Comparison of ENCODE assay signal across 3 worm cellular contexts in the genomic region with DNA sequence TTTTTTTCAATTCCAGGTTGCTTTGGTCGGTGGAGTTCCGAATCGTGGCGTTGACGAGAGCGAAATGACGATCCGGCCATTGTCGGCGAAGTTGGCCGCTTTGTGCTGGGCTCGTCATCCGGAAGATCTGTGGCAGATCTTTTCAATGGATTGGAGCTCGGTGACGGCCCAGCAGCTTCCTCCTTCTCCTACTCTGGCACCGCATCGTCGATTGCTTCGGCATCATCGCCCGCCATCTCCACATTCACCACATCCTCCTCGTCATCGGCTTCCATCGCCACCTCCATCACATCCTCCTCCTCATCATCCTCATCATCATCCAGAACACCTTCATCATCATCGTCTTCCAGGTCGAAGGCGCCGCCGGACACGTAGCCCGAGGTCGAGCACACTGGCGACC.
TF ChIP-seq lines count a peak whose summit lies in the region.

No protein-coding gene starts in this region.

TF ChIP-seq in whole organism, L4 larva, 104 proteins besides CTCF, POLR2A, EP300 and RAD21:
- TF ChIP-seq set-16 (GFP tag; IDR thresholded peaks at IDR 0.05; lab: Robert Waterston, UW) (peak; percentile 88), egl-43 (GFP tag; IDR thresholded peaks at IDR 0.05; lab: Robert Waterston, UW) (no peak)

TF ChIP-seq in whole organism, early embryonic, 17 proteins besides CTCF, POLR2A, EP300 and RAD21:
- no peak for TF ChIP-seq ceh-13 (GFP tag; optimal IDR thresholded peaks at IDR 0.05; lab: Kevin White, UChicago)
- 0 out of 2 replicates have a peak, but pooled peaks have one; percentile 24 for TF ChIP-seq scrt-1 (GFP tag; IDR thresholded peaks at IDR 0.05; lab: Robert Waterston, UW)

TF ChIP-seq in whole organism, young adult, 124 proteins besides CTCF, POLR2A, EP300 and RAD21:
- no peak for TF ChIP-seq athp-1 (tag; optimal IDR thresholded peaks at IDR 0.05; lab: Kevin White, UChicago)
- TF ChIP-seq madf-10 (tag; optimal IDR thresholded peaks at IDR 0.05; lab: Kevin White, UChicago): no peak
- TF ChIP-seq nhr-80 (tag; optimal IDR thresholded peaks at IDR 0.05; lab: Kevin White, UChicago): no peak
- TF ChIP-seq ZK185.1 (tag; optimal IDR thresholded peaks at IDR 0.05; lab: Kevin White, UChicago; ENCODE audit: poor library complexity, severe bottlenecking): no peak
- TF ChIP-seq madf-8 (GFP tag; conservative IDR thresholded peaks at IDR 0.05; lab: Robert Waterston, UW): no peak
- TF ChIP-seq nhr-120 (GFP tag; IDR thresholded peaks at IDR 0.05; lab: Robert Waterston, UW): no peak
- peak; percentile 49; the same call in 1 of the 2 replicates for TF ChIP-seq egrh-3 (GFP tag; IDR thresholded peaks at IDR 0.05; lab: Robert Waterston, UW)
- TF ChIP-seq dpl-1 (GFP tag; optimal IDR thresholded peaks at IDR 0.05; lab: Kevin White, UChicago): no peak
- TF ChIP-seq Y53F4B.3 (GFP tag; IDR thresholded peaks at IDR 0.05; lab: Robert Waterston, UW): no peak
- TF ChIP-seq zfh-2 (GFP tag; conservative IDR thresholded peaks at IDR 0.05; lab: Robert Waterston, UW): peak; percentile 79
